Worm (Caenorhabditis elegans) whole organism, L4 larva: ENCODE measurements around the gene cdc-50.B.

Experiments
- D1046.2 ChIP-seq: fragments of 200-800 bp; sonication (Bioruptor generic); IDR thresholded peaks from 2 replicates; pipeline ENCODE4 v1.3.6; 2022; ENCODE audit warnings: missing genetic modification characterization, missing compliant biosample characterization
- F26F4.8 ChIP-seq: fragments of 200-800 bp; sonication (Bioruptor generic); conservative IDR thresholded peaks from 2 replicates; pipeline ENCODE4 v1.3.6; 2022; ENCODE audit warnings: missing genetic modification characterization, missing compliant biosample characterization
- R02D3.7 ChIP-seq: fragments of 150-350 bp; sonication (generic microtip); optimal IDR thresholded peaks from 3 replicates; lab custom pipeline; 2014; ENCODE audit warnings: missing biosample characterization, missing genetic modification characterization
- Y105C5A.15 ChIP-seq: fragments of 200-800 bp; sonication (Bioruptor generic); IDR thresholded peaks from 2 replicates; pipeline ENCODE4 v1.3.6; 2022; ENCODE audit warnings: missing genetic modification characterization, missing compliant biosample characterization
- Y5F2A.4 ChIP-seq: fragments of 200-800 bp; sonication (Bioruptor generic); optimal IDR thresholded peaks from 2 replicates; lab custom pipeline; 2018; ENCODE audit warnings: mild to moderate bottlenecking, missing genetic modification characterization, missing compliant biosample characterization
- aha-1 ChIP-seq: fragments of 150-350 bp; peaks from one replicate; lab custom pipeline; 2014; ENCODE audit warnings: missing biosample characterization, missing genetic modification characterization
- aly-2 ChIP-seq: sonication (generic microtip); optimal IDR thresholded peaks from 2 replicates; lab custom pipeline; 2018; ENCODE audit warnings: missing biosample characterization, missing genetic modification characterization
- ama-1 ChIP-seq: fragments of 150-350 bp; optimal IDR thresholded peaks from 2 replicates; lab custom pipeline; 2014; ENCODE audit warnings: inconsistent platforms, mixed read lengths
- arid-1 ChIP-seq: fragments of 200-800 bp; sonication (Bioruptor generic); conservative IDR thresholded peaks from 2 replicates; pipeline ENCODE4 v1.3.6; 2022; ENCODE audit warnings: missing genetic modification reagents, missing genetic modification characterization, missing compliant biosample characterization
- ceh-20 ChIP-seq: fragments of 200-800 bp; sonication (Bioruptor generic); IDR thresholded peaks from 2 replicates; pipeline ENCODE4 v1.3.6; 2022; ENCODE audit warnings: missing genetic modification reagents, missing genetic modification characterization, missing compliant biosample characterization
- ceh-32 ChIP-seq: sonication (generic microtip); optimal IDR thresholded peaks from 2 replicates; lab custom pipeline; 2016; ENCODE audit warnings: mild to moderate bottlenecking, missing genetic modification characterization, missing compliant biosample characterization; ENCODE audit not compliant: poor library complexity
- ceh-44 ChIP-seq: fragments of 200-800 bp; sonication (Bioruptor generic); IDR thresholded peaks from 2 replicates; pipeline ENCODE4 v1.3.6; 2022; ENCODE audit warnings: missing genetic modification reagents, missing genetic modification characterization, missing compliant biosample characterization
- cey-2 ChIP-seq: sonication (generic microtip); optimal IDR thresholded peaks from 3 replicates; lab custom pipeline; 2017; ENCODE audit warnings: missing genetic modification characterization, mild to moderate bottlenecking, missing compliant biosample characterization, antibody characterized with exemption, borderline replicate concordance; ENCODE audit not compliant: insufficient read depth
- dmd-8 ChIP-seq: fragments of 200-800 bp; sonication (Bioruptor generic); IDR thresholded peaks from 2 replicates; pipeline ENCODE4 v1.3.6; 2022; ENCODE audit warnings: missing genetic modification characterization, missing compliant biosample characterization
- dpl-1 ChIP-seq: fragments of 150-350 bp; optimal IDR thresholded peaks from 2 replicates; lab custom pipeline; 2014; ENCODE audit warnings: missing biosample characterization, missing genetic modification reagents, missing genetic modification characterization
- dve-1 ChIP-seq: sonication (generic microtip); optimal IDR thresholded peaks from 2 replicates; lab custom pipeline; 2017; ENCODE audit warnings: antibody characterized with exemption, mild to moderate bottlenecking, missing genetic modification characterization, missing compliant biosample characterization; ENCODE audit not compliant: insufficient read depth
- egl-43 ChIP-seq: fragments of 200-800 bp; sonication (Bioruptor generic); IDR thresholded peaks from 2 replicates; pipeline ENCODE4 v1.3.6; 2022; ENCODE audit warnings: missing genetic modification reagents, missing genetic modification characterization, missing compliant biosample characterization
- hif-1 ChIP-seq, 2 experiments: sonication (generic microtip); optimal IDR thresholded peaks; 2 replicates each; lab custom pipeline; 2016 to 2017; ENCODE audit warnings: missing compliant biosample characterization in 2 of 2, missing genetic modification characterization in 2 of 2, missing genetic modification reagents in 2 of 2, missing genotype in 2 of 2, mild to moderate bottlenecking in 1 of 2
- hlh-11 ChIP-seq: fragments of 200-800 bp; sonication (Bioruptor generic); optimal IDR thresholded peaks from 2 replicates; lab custom pipeline; 2018; ENCODE audit warnings: mild to moderate bottlenecking, missing genetic modification characterization, missing compliant biosample characterization
- lim-7 ChIP-seq: fragments of 200-800 bp; sonication (Bioruptor generic); IDR thresholded peaks from 2 replicates; pipeline ENCODE4 v1.3.6; 2022; ENCODE audit warnings: missing genetic modification characterization, missing compliant biosample characterization
- lin-39 ChIP-seq: fragments of 150-350 bp; optimal IDR thresholded peaks from 2 replicates; lab custom pipeline; 2014; ENCODE audit warnings: missing biosample characterization, missing genetic modification reagents, missing genetic modification characterization
- mes-2 ChIP-seq: sonication (generic microtip); optimal IDR thresholded peaks from 2 replicates; lab custom pipeline; 2016; ENCODE audit warnings: missing genotype, mild to moderate bottlenecking, missing genetic modification characterization, missing compliant biosample characterization; ENCODE audit not compliant: poor library complexity, severe bottlenecking
- mxl-2 ChIP-seq: fragments of 200-800 bp; sonication (Bioruptor generic); conservative IDR thresholded peaks from 2 replicates; pipeline ENCODE4 v1.3.6; 2022; ENCODE audit warnings: missing genetic modification reagents, missing genetic modification characterization, missing compliant biosample characterization
- nhr-102 ChIP-seq: sonication (generic microtip); optimal IDR thresholded peaks from 2 replicates; lab custom pipeline; 2016; ENCODE audit warnings: mild to moderate bottlenecking, missing genetic modification characterization, moderate library complexity, missing compliant biosample characterization
- nhr-25 ChIP-seq: sonication (generic microtip); optimal IDR thresholded peaks from 2 replicates; lab custom pipeline; 2017; ENCODE audit warnings: missing genetic modification characterization, mild to moderate bottlenecking, missing compliant biosample characterization, antibody characterized with exemption, moderate library complexity, borderline replicate concordance; ENCODE audit not compliant: insufficient read depth
- nhr-41 ChIP-seq: fragments of 200-800 bp; sonication (Bioruptor generic); IDR thresholded peaks from 2 replicates; pipeline ENCODE4 v1.3.6; 2022; ENCODE audit warnings: missing genetic modification reagents, missing genetic modification characterization, missing compliant biosample characterization
- nhr-42 ChIP-seq: fragments of 200-800 bp; sonication (Bioruptor generic); IDR thresholded peaks from 2 replicates; pipeline ENCODE4 v1.3.6; 2022; ENCODE audit warnings: missing genetic modification characterization, missing compliant biosample characterization
- nhr-48 ChIP-seq: sonication (generic microtip); optimal IDR thresholded peaks from 2 replicates; lab custom pipeline; 2016; ENCODE audit warnings: mild to moderate bottlenecking, missing genetic modification characterization, missing compliant biosample characterization
- nhr-6 ChIP-seq: fragments of 150-350 bp; optimal IDR thresholded peaks from 2 replicates; lab custom pipeline; 2014; ENCODE audit warnings: missing biosample characterization, missing genetic modification characterization
- nhr-77 ChIP-seq: fragments of 150-350 bp; optimal IDR thresholded peaks from 2 replicates; lab custom pipeline; 2014; ENCODE audit warnings: missing biosample characterization, missing genetic modification characterization
- php-3 ChIP-seq: fragments of 200-800 bp; sonication (Bioruptor generic); IDR thresholded peaks from 2 replicates; pipeline ENCODE4 v1.3.6; 2022; ENCODE audit warnings: missing genetic modification reagents, missing genetic modification characterization, missing compliant biosample characterization
- pqm-1 ChIP-seq: sonication (generic microtip); optimal IDR thresholded peaks from 2 replicates; lab custom pipeline; 2017; ENCODE audit warnings: missing biosample characterization, missing genetic modification characterization
- rbr-2 ChIP-seq: sonication (generic microtip); optimal IDR thresholded peaks from 2 replicates; lab custom pipeline; 2016; ENCODE audit warnings: missing genotype, missing genetic modification characterization, missing compliant biosample characterization
- saeg-2 ChIP-seq: fragments of 200-800 bp; sonication (Bioruptor generic); IDR thresholded peaks from 2 replicates; pipeline ENCODE4 v1.3.6; 2022; ENCODE audit warnings: missing genetic modification reagents, missing genetic modification characterization, missing compliant biosample characterization
- sdz-12 ChIP-seq: fragments of 200-800 bp; sonication (Bioruptor generic); optimal IDR thresholded peaks from 2 replicates; lab custom pipeline; 2018; ENCODE audit warnings: mild to moderate bottlenecking, missing genetic modification characterization, missing compliant biosample characterization
- skn-1 ChIP-seq: fragments of 150-350 bp; optimal IDR thresholded peaks from 2 replicates; lab custom pipeline; 2014; ENCODE audit warnings: missing biosample characterization, missing genetic modification characterization
- snpc-4 ChIP-seq: fragments of 150-350 bp; optimal IDR thresholded peaks from 2 replicates; lab custom pipeline; 2014; ENCODE audit warnings: missing biosample characterization, missing genetic modification characterization
- spr-1 ChIP-seq: sonication (generic microtip); optimal IDR thresholded peaks from 2 replicates; lab custom pipeline; 2016; ENCODE audit warnings: mild to moderate bottlenecking, missing genetic modification characterization, missing compliant biosample characterization
- tra-1 ChIP-seq: fragments of 200-800 bp; sonication (Bioruptor generic); IDR thresholded peaks from 2 replicates; pipeline ENCODE4 v1.3.6; 2022; ENCODE audit warnings: missing genetic modification reagents, missing genetic modification characterization, missing compliant biosample characterization
- unc-39 ChIP-seq: sonication (generic microtip); optimal IDR thresholded peaks from 2 replicates; lab custom pipeline; 2017; ENCODE audit warnings: missing biosample characterization, missing genetic modification characterization
- unc-62 ChIP-seq, 3 experiments: fragments of 150-350 bp in 1 of 3; sonication (generic microtip); optimal IDR thresholded peaks in 2 of 3; peaks in 1 of 3; 1 replicate in 1 of 3; 2 replicates in 2 of 3; lab custom pipeline; 2014 to 2017; ENCODE audit warnings: missing biosample characterization in 3 of 3, missing genetic modification characterization in 3 of 3, missing genetic modification reagents in 3 of 3, missing genotype in 1 of 3
- vab-7 ChIP-seq: fragments of 200-800 bp; sonication (Bioruptor generic); IDR thresholded peaks from 2 replicates; pipeline ENCODE4 v1.3.6; 2022; ENCODE audit warnings: missing genetic modification reagents, missing genetic modification characterization, missing compliant biosample characterization
- zag-1 ChIP-seq: fragments of 150-350 bp; optimal IDR thresholded peaks from 2 replicates; lab custom pipeline; 2014; ENCODE audit warnings: missing biosample characterization, missing genetic modification characterization
- zfp-2 ChIP-seq: sonication (generic microtip); optimal IDR thresholded peaks from 2 replicates; lab custom pipeline; 2016; ENCODE audit warnings: mild to moderate bottlenecking, missing genetic modification characterization, missing compliant biosample characterization
- zfp-3 ChIP-seq: fragments of 200-800 bp; sonication (Bioruptor generic); conservative IDR thresholded peaks from 2 replicates; pipeline ENCODE4 v1.3.6; 2022; ENCODE audit warnings: missing genetic modification reagents, missing genetic modification characterization, missing compliant biosample characterization

The cdc-50.B gene

ce11 chrIV:8743654-8744332 is 20.9 kb upstream of the cdc-50.B start, which contains the start of gene F21D5.7 (continued):
- TF ChIP-seq nhr-102 (tag; lab: Kevin White, UChicago) (peak; percentile 74), nhr-77 (tag; lab: Kevin White, UChicago) (peak; percentile 58), zfp-3 (GFP tag; lab: Robert Waterston, UW) (peak; percentile 35; the same call in 1 of the 2 replicates), aha-1 (tag; lab: Kevin White, UChicago) (peak; percentile 76), skn-1 (no peak), nhr-42 (GFP tag; lab: Robert Waterston, UW) (no peak), php-3 (GFP tag; lab: Robert Waterston, UW) (peak; percentile 80), spr-1 (tag; lab: Kevin White, UChicago) (peak; percentile 46), ceh-32 (tag; lab: Kevin White, UChicago) (no peak), unc-62 (GFP tag; optimal IDR thresholded peaks at IDR 0.05 in 1 of 2; lab: Kevin White, UChicago) (peak in 1 of 2 experiments; percentile 51), unc-62 (tag; optimal IDR thresholded peaks at IDR 0.05; lab: Kevin White, UChicago) (no peak), dmd-8 (GFP tag; lab: Robert Waterston, UW) (no peak), mxl-2 (no peak), hlh-11 (tag; lab: Kevin White, UChicago) (peak; percentile 84), cey-2 (tag; lab: Kevin White, UChicago) (no peak), saeg-2 (GFP tag; lab: Robert Waterston, UW) (no peak), dpl-1 (peak; percentile 86), tra-1 (GFP tag; lab: Robert Waterston, UW) (no peak)

- no peak for TF ChIP-seq pqm-1 (tag; lab: Kevin White, UChicago)
- TF ChIP-seq Y5F2A.4: no peak
- TF ChIP-seq arid-1 (GFP tag; lab: Robert Waterston, UW): no peak
- no peak for TF ChIP-seq nhr-25 (tag; lab: Kevin White, UChicago)
- no peak for TF ChIP-seq nhr-6
- TF ChIP-seq nhr-41 (GFP tag; lab: Robert Waterston, UW): no peak
- TF ChIP-seq hif-1 (tag; optimal IDR thresholded peaks at IDR 0.05; lab: Kevin White, UChicago): no peak
- no peak for TF ChIP-seq ceh-20 (GFP tag; lab: Robert Waterston, UW)
- TF ChIP-seq ama-1 (lab: Kevin White, UChicago): no peak
- TF ChIP-seq hlh-11 (tag; lab: Kevin White, UChicago): no peak
- no peak for TF ChIP-seq mes-2 (tag; lab: Kevin White, UChicago)
- TF ChIP-seq egl-43 (GFP tag; lab: Robert Waterston, UW): no peak
- no peak for TF ChIP-seq rbr-2
- no peak for TF ChIP-seq nhr-48 (tag; lab: Kevin White, UChicago)
- TF ChIP-seq dve-1 (tag; lab: Kevin White, UChicago): no peak
- no peak for TF ChIP-seq vab-7 (GFP tag; lab: Robert Waterston, UW)
- no peak for TF ChIP-seq snpc-4 (tag; lab: Kevin White, UChicago)
- no peak for TF ChIP-seq sdz-12 (GFP tag; lab: Kevin White, UChicago)
- no peak for TF ChIP-seq aha-1 (tag; lab: Kevin White, UChicago)
These were observed 18.9 kb upstream of the cdc-50.B start, which contains the start of the genes F20C5.7 and parg-1 for ce11 chrIV:8745591-8746302. F20C5.7 (minus strand) TSS chrIV:8745691. parg-1 (plus strand) TSS chrIV:8746252.

- TF ChIP-seq D1046.2: no peak
- no peak for TF ChIP-seq F26F4.8 (GFP tag; lab: Robert Waterston, UW)
- TF ChIP-seq unc-39 (tag; lab: Kevin White, UChicago): no peak
- no peak for TF ChIP-seq dve-1 (tag; lab: Kevin White, UChicago)
- TF ChIP-seq ceh-44: no peak
- TF ChIP-seq R02D3.7 (tag; lab: Kevin White, UChicago): no peak
- TF ChIP-seq zfp-2 (tag; lab: Kevin White, UChicago): no peak
- TF ChIP-seq saeg-2 (GFP tag; lab: Robert Waterston, UW): no peak
- TF ChIP-seq lim-7: no peak
- no peak for TF ChIP-seq lin-39
- TF ChIP-seq Y105C5A.15 (GFP tag; lab: Robert Waterston, UW): no peak
- TF ChIP-seq vab-7 (GFP tag; lab: Robert Waterston, UW): no peak
- TF ChIP-seq aly-2 (tag; lab: Kevin White, UChicago): no peak
- TF ChIP-seq zag-1 (tag; lab: Kevin White, UChicago): no peak
- TF ChIP-seq, all 104 proteins: peak for 0
These were observed 15.7 kb upstream of the cdc-50.B start for ce11 chrIV:8748967-8749366.
